Fruit fly (Drosophila melanogaster) whole organism, embryonic: ENCODE data around the gene lectin-37Db.
A peak's percentile ranks its signal among the peaks of the same experiment; 100 is the strongest.

Experiments
- Adf1 ChIP-seq: fragments of 200-800 bp; sonication (Bioruptor generic); IDR thresholded peaks from 2 replicates; pipeline ENCODE4 v1.3.6; 2022; ENCODE audit warnings: missing biosample characterization, missing genetic modification characterization
- Atf6 ChIP-seq: fragments of 200-800 bp; sonication (Bioruptor generic); IDR thresholded peaks from 2 replicates; pipeline ENCODE4 v1.3.6; 2022; ENCODE audit warnings: missing biosample characterization, missing genetic modification characterization
- CG10147 ChIP-seq: fragments of 200-800 bp; sonication (Bioruptor generic); optimal IDR thresholded peaks from 2 replicates; lab custom pipeline; 2019; ENCODE audit warnings: missing biosample characterization, mild to moderate bottlenecking, missing genetic modification characterization, moderate library complexity
- CG11456 ChIP-seq: fragments of 200-800 bp; sonication (Bioruptor generic); IDR thresholded peaks from 3 replicates; pipeline ENCODE4 v1.3.6; 2022; ENCODE audit warnings: missing biosample characterization, missing genetic modification characterization
- CG11504 ChIP-seq: fragments of 200-800 bp; sonication (Bioruptor generic); optimal IDR thresholded peaks from 3 replicates; lab custom pipeline; 2019; ENCODE audit warnings: missing biosample characterization, mild to moderate bottlenecking, missing genetic modification characterization, moderate library complexity
- CG12391 ChIP-seq: fragments of 200-800 bp; sonication (Bioruptor generic); optimal IDR thresholded peaks from 3 replicates; lab custom pipeline; 2018; ENCODE audit warnings: missing biosample characterization, mild to moderate bottlenecking, missing genetic modification characterization, moderate library complexity
- CG15696 ChIP-seq: fragments of 200-800 bp; sonication (Bioruptor generic); optimal IDR thresholded peaks from 2 replicates; lab custom pipeline; 2019; ENCODE audit warnings: missing biosample characterization, mild to moderate bottlenecking, missing genetic modification characterization, moderate library complexity
- CG1647 ChIP-seq: fragments of 200-800 bp; sonication (Bioruptor generic); optimal IDR thresholded peaks from 3 replicates; lab custom pipeline; 2016; ENCODE audit warnings: missing biosample characterization, missing genetic modification characterization
- CG18599 ChIP-seq: fragments of 200-800 bp; sonication (Bioruptor generic); optimal IDR thresholded peaks from 3 replicates; lab custom pipeline; 2017; ENCODE audit warnings: missing biosample characterization, missing genetic modification characterization, mild to moderate bottlenecking, moderate library complexity, missing genetic modification reagents
- CG18764 ChIP-seq: fragments of 200-800 bp; sonication (Bioruptor generic); optimal IDR thresholded peaks from 3 replicates; lab custom pipeline; 2016; ENCODE audit warnings: missing biosample characterization, missing genetic modification characterization
- CG2120 ChIP-seq: fragments of 200-800 bp; sonication (Bioruptor generic); optimal IDR thresholded peaks from 3 replicates; lab custom pipeline; 2016; ENCODE audit warnings: missing biosample characterization, missing genetic modification characterization
- CG2678 ChIP-seq: fragments of 200-800 bp; sonication (Bioruptor generic); optimal IDR thresholded peaks from 3 replicates; lab custom pipeline; 2019; ENCODE audit warnings: missing biosample characterization, mild to moderate bottlenecking, missing genetic modification characterization, moderate library complexity
- CG34422 ChIP-seq: fragments of 200-800 bp; sonication (Bioruptor generic); IDR thresholded peaks from 3 replicates; pipeline ENCODE4 v1.3.6; 2022; ENCODE audit warnings: missing biosample characterization, missing genetic modification characterization
- CG3995 ChIP-seq: fragments of 200-800 bp; sonication (Bioruptor generic); optimal IDR thresholded peaks from 3 replicates; lab custom pipeline; 2016; ENCODE audit warnings: missing biosample characterization, missing genetic modification characterization
- CG4617 ChIP-seq: fragments of 200-800 bp; sonication (Bioruptor generic); optimal IDR thresholded peaks from 3 replicates; lab custom pipeline; 2016; ENCODE audit warnings: missing biosample characterization, missing genetic modification characterization, borderline replicate concordance
- CG5953 ChIP-seq: fragments of 200-800 bp; sonication (Bioruptor generic); IDR thresholded peaks from 2 replicates; pipeline ENCODE4 v1.3.6; 2022; ENCODE audit warnings: missing biosample characterization, missing genetic modification characterization
- CG6175 ChIP-seq: fragments of 200-800 bp; sonication (Bioruptor generic); IDR thresholded peaks from 3 replicates; pipeline ENCODE4 v1.3.6; 2022; ENCODE audit warnings: missing biosample characterization, missing genetic modification characterization
- CG8290 ChIP-seq, 3 experiments: fragments of 200-800 bp; sonication (Bioruptor generic); optimal IDR thresholded peaks; 2 replicates each; lab custom pipeline; 2016 to 2019; ENCODE audit warnings: missing biosample characterization in 3 of 3, missing genetic modification characterization in 3 of 3, mild to moderate bottlenecking in 2 of 3, moderate library complexity in 1 of 3
- CG9817 ChIP-seq: fragments of 200-800 bp; sonication (Bioruptor generic); optimal IDR thresholded peaks from 2 replicates; lab custom pipeline; 2018; ENCODE audit warnings: missing biosample characterization, mild to moderate bottlenecking, missing genetic modification characterization, moderate library complexity
- CoRest ChIP-seq: fragments of 200-800 bp; sonication (Bioruptor generic); optimal IDR thresholded peaks from 3 replicates; lab custom pipeline; 2018; ENCODE audit warnings: missing biosample characterization, mild to moderate bottlenecking, missing genetic modification characterization, moderate library complexity
- Dbx ChIP-seq: fragments of 200-800 bp; sonication (Bioruptor generic); IDR thresholded peaks from 3 replicates; pipeline ENCODE4 v1.3.6; 2022; ENCODE audit warnings: missing biosample characterization, missing genetic modification characterization
- Deaf1 ChIP-seq: fragments of 200-800 bp; optimal IDR thresholded peaks from 3 replicates; lab custom pipeline; 2019; ENCODE audit warnings: missing biosample characterization, mild to moderate bottlenecking, missing genetic modification characterization, moderate library complexity
- Doc2 ChIP-seq: fragments of 200-800 bp; sonication (Bioruptor generic); IDR thresholded peaks from 2 replicates; pipeline ENCODE4 v1.3.6; 2022; ENCODE audit warnings: missing biosample characterization, missing genetic modification characterization
- HLH3B ChIP-seq: fragments of 200-800 bp; sonication (Bioruptor generic); IDR thresholded peaks from 2 replicates; pipeline ENCODE4 v1.3.6; 2022; ENCODE audit warnings: missing biosample characterization, missing genetic modification characterization
- HLH54F ChIP-seq: fragments of 200-800 bp; sonication (Bioruptor generic); optimal IDR thresholded peaks from 3 replicates; lab custom pipeline; 2016; ENCODE audit warnings: missing biosample characterization, missing genetic modification characterization
- Hr51 ChIP-seq, 2 experiments: fragments of 200-800 bp; sonication (Bioruptor generic); optimal IDR thresholded peaks; 2 replicates in 1 of 2; 3 replicates in 1 of 2; lab custom pipeline; 2016 to 2018; ENCODE audit warnings: missing biosample characterization in 2 of 2, missing genetic modification characterization in 2 of 2, mild to moderate bottlenecking in 1 of 2, moderate library complexity in 1 of 2
- Hsf ChIP-seq: fragments of 200-800 bp; sonication (Bioruptor generic); optimal IDR thresholded peaks from 3 replicates; lab custom pipeline; 2016; ENCODE audit warnings: missing biosample characterization, missing genetic modification characterization
- Lpt ChIP-seq: fragments of >200 bp; optimal IDR thresholded peaks from 2 replicates; lab custom pipeline; 2018; ENCODE audit warnings: missing biosample characterization, missing genetic modification characterization
- Meics ChIP-seq: fragments of 200-800 bp; sonication (Bioruptor generic); optimal IDR thresholded peaks from 2 replicates; lab custom pipeline; 2017; ENCODE audit warnings: missing biosample characterization, mild to moderate bottlenecking, missing genetic modification characterization
- Myb ChIP-seq: fragments of 200-800 bp; sonication (Bioruptor generic); optimal IDR thresholded peaks from 2 replicates; lab custom pipeline; 2016; ENCODE audit warnings: missing biosample characterization, missing genetic modification characterization
- NC2α ChIP-seq: fragments of 200-800 bp; sonication (Bioruptor generic); optimal IDR thresholded peaks from 2 replicates; lab custom pipeline; 2016; ENCODE audit warnings: missing biosample characterization, missing genetic modification characterization
- Opbp ChIP-seq: fragments of 200-800 bp; sonication (Bioruptor generic); IDR thresholded peaks from 3 replicates; pipeline ENCODE4 v1.3.6; 2022; ENCODE audit warnings: missing biosample characterization, missing genetic modification characterization; ENCODE audit not compliant: partially characterized antibody
- Pdp1 ChIP-seq, 2 experiments: fragments of 200-800 bp; sonication (Bioruptor generic); optimal IDR thresholded peaks; 3 replicates each; lab custom pipeline; 2016; ENCODE audit warnings: missing biosample characterization in 2 of 2, missing genetic modification characterization in 2 of 2, mild to moderate bottlenecking in 1 of 2, moderate library complexity in 1 of 2
- Rfx ChIP-seq: fragments of 200-800 bp; sonication (Bioruptor generic); IDR thresholded peaks from 2 replicates; pipeline ENCODE4 v1.3.6; 2022; ENCODE audit warnings: missing biosample characterization, missing genetic modification characterization
- ac ChIP-seq: fragments of 200-800 bp; sonication (Bioruptor generic); optimal IDR thresholded peaks from 3 replicates; lab custom pipeline; 2017; ENCODE audit warnings: missing biosample characterization, mild to moderate bottlenecking, missing genetic modification characterization
- al ChIP-seq: fragments of 200-800 bp; sonication (Bioruptor generic); IDR thresholded peaks from 2 replicates; pipeline ENCODE4 v1.3.6; 2022; ENCODE audit warnings: missing biosample characterization, missing genetic modification characterization
- cato ChIP-seq: fragments of 200-800 bp; sonication (Bioruptor generic); optimal IDR thresholded peaks from 2 replicates; lab custom pipeline; 2016; ENCODE audit warnings: missing biosample characterization, missing genetic modification characterization, borderline replicate concordance
- dm ChIP-seq: fragments of 200-800 bp; sonication (Bioruptor generic); optimal IDR thresholded peaks from 3 replicates; lab custom pipeline; 2016; ENCODE audit warnings: missing biosample characterization, missing genetic modification characterization
- dysf ChIP-seq: fragments of 200-800 bp; sonication (Bioruptor generic); IDR thresholded peaks from 3 replicates; pipeline ENCODE4 v1.3.6; 2022; ENCODE audit warnings: missing biosample characterization, missing genetic modification characterization
- fru ChIP-seq: fragments of >200 bp; optimal IDR thresholded peaks from 2 replicates; lab custom pipeline; 2017
- gem ChIP-seq: fragments of 200-800 bp; sonication (Bioruptor generic); optimal IDR thresholded peaks from 2 replicates; lab custom pipeline; 2019; ENCODE audit warnings: missing biosample characterization, mild to moderate bottlenecking, missing genetic modification characterization, moderate library complexity
- gfzf ChIP-seq: fragments of 200-800 bp; sonication (Bioruptor generic); optimal IDR thresholded peaks from 2 replicates; lab custom pipeline; 2016; ENCODE audit warnings: missing biosample characterization, mild to moderate bottlenecking, missing genetic modification characterization, moderate library complexity
- grau ChIP-seq: fragments of 200-800 bp; optimal IDR thresholded peaks from 3 replicates; lab custom pipeline; 2019; ENCODE audit warnings: missing biosample characterization, mild to moderate bottlenecking, missing genetic modification characterization, moderate library complexity
- maf-S ChIP-seq: fragments of 200-800 bp; sonication (Bioruptor generic); optimal IDR thresholded peaks from 2 replicates; lab custom pipeline; 2016; ENCODE audit warnings: missing biosample characterization, missing genetic modification characterization
- onecut ChIP-seq: fragments of 200-800 bp; sonication (Bioruptor generic); IDR thresholded peaks from 2 replicates; pipeline ENCODE4 v1.3.6; 2022; ENCODE audit warnings: missing biosample characterization, missing genetic modification characterization
- sens-2 ChIP-seq: fragments of 200-800 bp; sonication (Bioruptor generic); IDR thresholded peaks from 2 replicates; pipeline ENCODE4 v1.3.6; 2022; ENCODE audit warnings: missing biosample characterization, missing genetic modification characterization
- slbo ChIP-seq: fragments of 200-800 bp; sonication (Bioruptor generic); IDR thresholded peaks from 2 replicates; pipeline ENCODE4 v1.3.6; 2022; ENCODE audit warnings: missing biosample characterization, missing genetic modification characterization
- zfh2 ChIP-seq: fragments of 200-800 bp; sonication (Bioruptor generic); optimal IDR thresholded peaks from 2 replicates; lab custom pipeline; 2016; ENCODE audit warnings: missing biosample characterization, missing genetic modification characterization

Gene lectin-37Db

DNA sequence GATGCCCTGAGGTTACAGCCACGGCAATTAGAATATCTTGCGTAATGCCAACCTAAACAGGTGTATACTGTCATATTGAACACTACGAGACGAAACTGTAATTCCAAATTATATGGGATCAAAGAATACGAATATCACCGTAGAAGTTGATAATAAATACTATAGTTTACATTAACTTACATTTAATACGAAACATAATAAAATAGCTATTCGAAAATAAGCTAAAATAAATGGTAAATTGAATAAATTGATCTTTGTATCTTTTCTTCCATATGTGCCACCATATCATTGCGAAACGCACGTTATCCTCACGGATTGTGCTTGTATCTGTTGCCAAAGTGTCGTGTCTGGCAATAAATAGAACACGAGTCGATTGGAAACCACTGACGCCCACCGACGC, 3.0 kb upstream of the lectin-37Db start (continued):
- TF ChIP-seq dysf (GFP tag; lab: Robert Waterston, UW) = peak; percentile 67; the same call in 2 of the 3 replicates
- no peak for TF ChIP-seq Myb
- peak; percentile 8 for TF ChIP-seq HLH54F (GFP tag; lab: Kevin White, UChicago)
- TF ChIP-seq CoRest = peak; percentile 49
- peak; percentile 62 for TF ChIP-seq slbo (GFP tag; lab: Robert Waterston, UW)
- TF ChIP-seq CG18599 (GFP tag; lab: Kevin White, UChicago) = no peak
- TF ChIP-seq zfh2 (GFP tag; lab: Kevin White, UChicago) = peak; percentile 16
- 0 out of 3 replicates have a peak, but pooled peaks have one; percentile 41 for TF ChIP-seq CG11456 (GFP tag; lab: Robert Waterston, UW)
- peak in 1 of 2 experiments; percentile 21 for TF ChIP-seq Hr51 (GFP tag; optimal IDR thresholded peaks at IDR 0.05; lab: Kevin White, UChicago)
- peak; percentile 59 for TF ChIP-seq Atf6 (GFP tag; lab: Robert Waterston, UW)
- TF ChIP-seq Deaf1 = peak; percentile 3
- 0 out of 3 replicates have a peak, but pooled peaks have one; percentile 20 for TF ChIP-seq Dbx
- TF ChIP-seq sens-2 = no peak
- peak; percentile 31 for TF ChIP-seq CG2120 (GFP tag; lab: Kevin White, UChicago)
- TF ChIP-seq Meics (GFP tag; lab: Kevin White, UChicago) = peak; percentile 49
- TF ChIP-seq grau (tag; lab: Kevin White, UChicago) = peak; percentile 57
- no peak for TF ChIP-seq Hsf (GFP tag; lab: Kevin White, UChicago)
- no peak for TF ChIP-seq HLH3B (GFP tag; lab: Robert Waterston, UW)
- TF ChIP-seq Opbp (GFP tag; lab: Robert Waterston, UW) = no peak
- peak; percentile 15 for TF ChIP-seq CG10147 (GFP tag; lab: Kevin White, UChicago)
- TF ChIP-seq CG9817 (tag; lab: Kevin White, UChicago) = peak; percentile 47
- TF ChIP-seq al (GFP tag; lab: Robert Waterston, UW) = peak; percentile 63; the same call in 1 of the 2 replicates
- no peak for TF ChIP-seq CG8290 (GFP tag; optimal IDR thresholded peaks at IDR 0.05; lab: Kevin White, UChicago)
- TF ChIP-seq CG8290 (tag; optimal IDR thresholded peaks at IDR 0.05; lab: Kevin White, UChicago) = peak in 1 of 2 experiments; percentile 17
- TF ChIP-seq CG11504 (tag; lab: Kevin White, UChicago) = peak; percentile 10
- peak; percentile 40 for TF ChIP-seq CG2678 (tag; lab: Kevin White, UChicago)
- 0 out of 2 replicates have a peak, but pooled peaks have one; percentile 23 for TF ChIP-seq Adf1 (GFP tag; lab: Robert Waterston, UW)
- peak in 1 of 2 experiments; percentile 33 for TF ChIP-seq Pdp1 (GFP tag; optimal IDR thresholded peaks at IDR 0.05; lab: Kevin White, UChicago)
- peak; percentile 40; the same call in 1 of the 2 replicates for TF ChIP-seq Rfx
- peak; percentile 24 for TF ChIP-seq gem (tag; lab: Kevin White, UChicago)

DNA sequence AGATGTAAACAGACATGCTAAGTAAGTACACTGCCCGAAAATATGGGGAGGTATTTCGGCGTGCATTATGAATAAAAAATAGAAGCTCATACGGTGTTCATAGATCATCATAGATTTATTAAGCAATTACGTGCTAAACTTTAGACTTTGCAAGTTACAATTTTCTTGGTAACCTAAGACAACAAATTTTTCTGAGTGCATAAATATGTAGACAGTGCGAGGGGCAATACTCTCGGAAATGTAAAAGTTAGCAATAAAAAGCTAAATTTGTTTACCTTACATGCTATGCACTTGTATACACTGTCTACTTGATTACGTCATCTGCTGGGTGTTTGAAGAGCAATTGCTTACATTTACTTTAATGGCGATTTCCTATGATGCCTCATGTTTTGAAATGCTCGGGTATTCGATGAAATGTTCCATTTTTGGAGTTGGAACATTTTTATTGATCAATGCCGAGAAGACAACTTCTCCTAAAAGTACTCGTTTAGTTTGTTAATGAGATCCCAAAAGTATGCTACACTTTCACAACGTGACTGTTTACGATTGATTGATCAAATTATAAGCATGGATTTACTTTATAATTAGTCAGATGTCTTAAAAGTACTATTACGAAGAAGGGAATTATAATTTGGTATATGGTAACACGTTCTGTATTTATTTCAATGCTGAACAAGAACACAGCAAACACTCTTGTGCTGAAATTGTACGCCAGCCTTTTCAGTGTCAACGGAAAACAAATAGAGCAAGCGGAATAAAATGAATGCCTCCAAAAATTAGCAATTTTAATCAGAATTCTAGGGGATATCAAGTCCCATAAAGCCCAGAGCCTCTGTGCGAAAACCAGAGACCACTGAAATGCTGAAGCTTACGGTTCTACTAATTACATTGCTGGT, 2.0 kb upstream of the lectin-37Db start, which contains the start of gene Lectin-galC1:
Gene Lectin-galC1 (plus strand): TSS at position 846 of the 896 bp plus-strand sequence.
- TF ChIP-seq slbo (GFP tag; lab: Robert Waterston, UW) = peak; percentile 87
- peak; percentile 90; the same call in 1 of the 3 replicates for TF ChIP-seq CG34422 (GFP tag; lab: Robert Waterston, UW)
- peak; percentile 89 for TF ChIP-seq CG12391 (tag; lab: Kevin White, UChicago)
- no peak for TF ChIP-seq CG6175 (GFP tag; lab: Robert Waterston, UW)
- peak; percentile 70 for TF ChIP-seq CG4617 (GFP tag; lab: Kevin White, UChicago)
- peak; percentile 75 for TF ChIP-seq dm (GFP tag; lab: Kevin White, UChicago)
- TF ChIP-seq CG1647 (GFP tag; lab: Kevin White, UChicago) = peak; percentile 87
- no peak for TF ChIP-seq Doc2 (GFP tag; lab: Robert Waterston, UW)
- TF ChIP-seq NC2α = peak; percentile 85
- TF ChIP-seq cato (GFP tag; lab: Kevin White, UChicago) = peak; percentile 67
- no peak for TF ChIP-seq Lpt (GFP tag; lab: Kevin White, UChicago)
- TF ChIP-seq onecut (GFP tag; lab: Robert Waterston, UW) = peak; percentile 59
- no peak for TF ChIP-seq fru (lab: Kevin White, UChicago)
- peak; percentile 78 for TF ChIP-seq CG18764 (GFP tag; lab: Kevin White, UChicago)
- peak; percentile 76 for TF ChIP-seq CG5953 (GFP tag; lab: Robert Waterston, UW)
- peak; percentile 78 for TF ChIP-seq maf-S (GFP tag; lab: Kevin White, UChicago)
- peak; percentile 72 for TF ChIP-seq ac
- peak; percentile 81 for TF ChIP-seq CG15696
- peak; percentile 10 for TF ChIP-seq Deaf1
- TF ChIP-seq gfzf (GFP tag; lab: Kevin White, UChicago) = no peak
- peak; percentile 0 for TF ChIP-seq CG3995
